Worm (Caenorhabditis elegans) whole organism, early embryonic: Measurements from ENCODE around the gene prmt-5.

Source experiments
- B0310.2 ChIP-seq: sonication (generic microtip); optimal IDR thresholded peaks from 2 replicates; lab custom pipeline; 2016; ENCODE audit warnings: mild to moderate bottlenecking, missing genetic modification characterization, missing compliant biosample characterization
- F13C5.2 ChIP-seq: sonication (generic microtip); optimal IDR thresholded peaks from 2 replicates; lab custom pipeline; 2017; ENCODE audit warnings: mild to moderate bottlenecking, missing genetic modification characterization, inconsistent platforms, missing compliant biosample characterization
- aly-1 ChIP-seq: sonication (generic microtip); optimal IDR thresholded peaks from 2 replicates; lab custom pipeline; 2016; ENCODE audit warnings: missing genetic modification characterization, missing compliant biosample characterization
- ama-1 ChIP-seq: fragments of 150-350 bp; optimal IDR thresholded peaks from 2 replicates; lab custom pipeline; 2014
- ceh-13 ChIP-seq: fragments of 200-800 bp; sonication (Bioruptor generic); optimal IDR thresholded peaks from 2 replicates; lab custom pipeline; 2018; ENCODE audit warnings: mild to moderate bottlenecking, missing genetic modification characterization, missing compliant biosample characterization
- ceh-36 ChIP-seq: sonication (generic microtip); optimal IDR thresholded peaks from 2 replicates; lab custom pipeline; 2016; ENCODE audit warnings: missing genetic modification characterization, inconsistent platforms, missing compliant biosample characterization
- ets-7 ChIP-seq: sonication (generic microtip); optimal IDR thresholded peaks from 2 replicates; lab custom pipeline; 2016; ENCODE audit warnings: missing genotype, missing genetic modification characterization, missing compliant biosample characterization
- flt-1 ChIP-seq: fragments of 200-800 bp; sonication (Bioruptor generic); IDR thresholded peaks from 2 replicates; pipeline ENCODE4 v1.3.6; 2022; ENCODE audit warnings: missing genetic modification characterization, missing compliant biosample characterization
- hmbx-1 ChIP-seq: sonication (generic microtip); optimal IDR thresholded peaks from 2 replicates; lab custom pipeline; 2016; ENCODE audit warnings: mild to moderate bottlenecking, missing genetic modification characterization, missing compliant biosample characterization
- hmg-4 ChIP-seq: fragments of 200-800 bp; sonication (Bioruptor generic); optimal IDR thresholded peaks from 2 replicates; lab custom pipeline; 2018; ENCODE audit warnings: mild to moderate bottlenecking, missing genetic modification characterization, missing compliant biosample characterization
- hnd-1 ChIP-seq: sonication (generic microtip); optimal IDR thresholded peaks from 2 replicates; lab custom pipeline; 2016; ENCODE audit warnings: missing genetic modification characterization, missing compliant biosample characterization
- pes-1 ChIP-seq: fragments of 200-800 bp; sonication (Bioruptor generic); IDR thresholded peaks from 2 replicates; pipeline ENCODE4 v1.3.6; 2022; ENCODE audit warnings: missing genetic modification reagents, missing genetic modification characterization, missing compliant biosample characterization
- scrt-1 ChIP-seq: fragments of 200-800 bp; sonication (Bioruptor generic); IDR thresholded peaks from 2 replicates; pipeline ENCODE4 v1.3.6; 2022; ENCODE audit warnings: missing genetic modification characterization, missing compliant biosample characterization
- sea-1 ChIP-seq: fragments of 200-800 bp; sonication (Bioruptor generic); conservative IDR thresholded peaks from 2 replicates; pipeline ENCODE4 v1.3.6; 2022; ENCODE audit warnings: missing genetic modification characterization, missing compliant biosample characterization
- tbx-11 ChIP-seq: fragments of 200-800 bp; sonication (Bioruptor generic); IDR thresholded peaks from 2 replicates; pipeline ENCODE4 v1.3.6; 2022; ENCODE audit warnings: missing genetic modification characterization, missing compliant biosample characterization
- tbx-37 ChIP-seq: fragments of 200-800 bp; sonication (Bioruptor generic); conservative IDR thresholded peaks from 2 replicates; pipeline ENCODE4 v1.3.6; 2022; ENCODE audit warnings: missing genetic modification reagents, missing genetic modification characterization, missing compliant biosample characterization
- tra-4 ChIP-seq: sonication (generic microtip); optimal IDR thresholded peaks from 2 replicates; lab custom pipeline; 2017; ENCODE audit warnings: missing genetic modification characterization, missing compliant biosample characterization

The prmt-5 gene

ce11 chrIII:5248706-5249105 lies 18.4 kb downstream of the prmt-5 start:
- TF ChIP-seq ceh-36 (tag; lab: Kevin White, UChicago) (peak; percentile 67), aly-1 (no peak)

- TF ChIP-seq hmg-4 (GFP tag; lab: Kevin White, UChicago) (no peak), ceh-13 (GFP tag; lab: Kevin White, UChicago) (no peak), ceh-36 (tag; lab: Kevin White, UChicago) (no peak), pes-1 (GFP tag; lab: Robert Waterston, UW) (no peak), hnd-1 (tag; lab: Kevin White, UChicago) (no peak), tra-4 (tag; lab: Kevin White, UChicago) (no peak), ama-1 (lab: Kevin White, UChicago) (no peak), B0310.2 (tag; lab: Kevin White, UChicago) (no peak), tbx-37 (GFP tag; lab: Robert Waterston, UW) (no peak), sea-1 (no peak), flt-1 (no peak), aly-1 (no peak), hmbx-1 (tag; lab: Kevin White, UChicago) (no peak), tbx-11 (GFP tag; lab: Robert Waterston, UW) (no peak), ets-7 (tag; lab: Kevin White, UChicago) (no peak), scrt-1 (GFP tag; lab: Robert Waterston, UW) (no peak), F13C5.2 (tag; lab: Kevin White, UChicago) (no peak)
These were observed 23.8 kb downstream of the prmt-5 start, which contains the start of the genes sumv-1 and gop-1 for ce11 chrIII:5254108-5254507. Gene sumv-1 (minus strand): TSS chrIII:5254187. Gene gop-1 (plus strand): TSS chrIII:5254438.

ce11 chrIII:5258918-5259317 lies 28.6 kb downstream of the prmt-5 start, which contains the start of gene gop-2:
Gene gop-2 (plus strand): TSS chrIII:5259023.
- no peak for TF ChIP-seq ama-1 (lab: Kevin White, UChicago)
- TF ChIP-seq ceh-36 (tag; lab: Kevin White, UChicago) = no peak
- no peak for TF ChIP-seq sea-1
- TF ChIP-seq ceh-13 (GFP tag; lab: Kevin White, UChicago) = no peak

- TF ChIP-seq hnd-1 (tag; lab: Kevin White, UChicago) = no peak
- TF ChIP-seq scrt-1 (GFP tag; lab: Robert Waterston, UW) = no peak
- TF ChIP-seq hmg-4 (GFP tag; lab: Kevin White, UChicago) = no peak
These were observed 30.0 kb downstream of the prmt-5 start, which contains the start of gene gop-3 for ce11 chrIII:5260394-5260793. Gene gop-3 (plus strand): TSS chrIII:5260694.

ce11 chrIII:5263299-5263993 lies 33.1 kb downstream of the prmt-5 start, which contains the start of the genes C34E10.9 and hap-1:
Gene C34E10.9 (minus strand): TSS chrIII:5263399.
Gene hap-1 (plus strand): TSS chrIII:5263943.
- no peak for TF ChIP-seq flt-1
- TF ChIP-seq sea-1 = no peak
- no peak for TF ChIP-seq tbx-11 (GFP tag; lab: Robert Waterston, UW)
- no peak for TF ChIP-seq scrt-1 (GFP tag; lab: Robert Waterston, UW)
- no peak for TF ChIP-seq hmg-4 (GFP tag; lab: Kevin White, UChicago)
- TF ChIP-seq ama-1 (lab: Kevin White, UChicago) = no peak
- no peak for TF ChIP-seq hmbx-1 (tag; lab: Kevin White, UChicago)
- TF ChIP-seq ceh-13 (GFP tag; lab: Kevin White, UChicago) = no peak
- TF ChIP-seq B0310.2 (tag; lab: Kevin White, UChicago) = no peak
- TF ChIP-seq tra-4 (tag; lab: Kevin White, UChicago) = no peak
- no peak for TF ChIP-seq ets-7 (tag; lab: Kevin White, UChicago)
- TF ChIP-seq F13C5.2 (tag; lab: Kevin White, UChicago) = no peak
- TF ChIP-seq hnd-1 (tag; lab: Kevin White, UChicago) = no peak
- TF ChIP-seq ceh-36 (tag; lab: Kevin White, UChicago) = no peak
- no peak for TF ChIP-seq pes-1 (GFP tag; lab: Robert Waterston, UW)
- TF ChIP-seq aly-1 = no peak
- no peak for TF ChIP-seq tbx-37 (GFP tag; lab: Robert Waterston, UW)

- TF ChIP-seq hmbx-1 (tag; lab: Kevin White, UChicago) = no peak
- no peak for TF ChIP-seq F13C5.2 (tag; lab: Kevin White, UChicago)
- TF ChIP-seq ceh-36 (tag; lab: Kevin White, UChicago) = no peak
- no peak for TF ChIP-seq hnd-1 (tag; lab: Kevin White, UChicago)
These were observed 34.5 kb downstream of the prmt-5 start, which contains the start of gene gro-1 for ce11 chrIII:5264813-5265212. Gene gro-1 (plus strand): TSS chrIII:5265113.

ce11 chrIII:5267217-5267906 lies 37.0 kb downstream of the prmt-5 start, which contains the start of gene ZC395.5:
Gene ZC395.5 (plus strand): TSS chrIII:5267848.
- TF ChIP-seq aly-1 = no peak
- TF ChIP-seq ama-1 (lab: Kevin White, UChicago) = no peak
- no peak for TF ChIP-seq pes-1 (GFP tag; lab: Robert Waterston, UW)

ce11 chrIII:5268486-5268885 lies 38.1 kb downstream of the prmt-5 start:
- no peak for TF ChIP-seq scrt-1 (GFP tag; lab: Robert Waterston, UW)
- TF ChIP-seq aly-1 = no peak
- no peak for TF ChIP-seq ama-1 (lab: Kevin White, UChicago)
- TF ChIP-seq hmg-4 (GFP tag; lab: Kevin White, UChicago) = no peak
- TF ChIP-seq tbx-11 (GFP tag; lab: Robert Waterston, UW) = no peak
- no peak for TF ChIP-seq sea-1
